Fruit fly (Drosophila melanogaster) whole organism, adult: ENCODE results near the gene mEFTs.

ENCODE experiments used
- CG11617 ChIP-seq: fragments of 200-800 bp; sonication (Bioruptor generic); optimal IDR thresholded peaks from 2 replicates; lab custom pipeline; 2017; ENCODE audit warnings: mild to moderate bottlenecking, missing biosample characterization, missing genetic modification reagents, missing genetic modification characterization
- CG12768 ChIP-seq: fragments of 200-800 bp; sonication (Bioruptor generic); optimal IDR thresholded peaks from 2 replicates; lab custom pipeline; 2017; ENCODE audit warnings: missing biosample characterization, missing genetic modification characterization, mild to moderate bottlenecking, moderate library complexity, missing genetic modification reagents
- CG14711 ChIP-seq: fragments of 200-800 bp; sonication (Bioruptor generic); optimal IDR thresholded peaks from 2 replicates; lab custom pipeline; 2018; ENCODE audit warnings: missing biosample characterization, mild to moderate bottlenecking, missing genetic modification characterization, moderate library complexity
- CG1620 ChIP-seq: fragments of 200-800 bp; sonication (Bioruptor generic); optimal IDR thresholded peaks from 2 replicates; lab custom pipeline; 2016; ENCODE audit warnings: missing biosample characterization, missing genetic modification characterization
- CG33017 ChIP-seq: fragments of 200-800 bp; sonication (Bioruptor generic); optimal IDR thresholded peaks from 2 replicates; lab custom pipeline; 2018; ENCODE audit warnings: missing biosample characterization, mild to moderate bottlenecking, missing genetic modification characterization, moderate library complexity
- CG5204 ChIP-seq: fragments of 200-800 bp; sonication (Bioruptor generic); optimal IDR thresholded peaks from 2 replicates; lab custom pipeline; 2016; ENCODE audit warnings: missing biosample characterization, missing genetic modification characterization
- CG7045 ChIP-seq: fragments of 200-800 bp; sonication (Bioruptor generic); optimal IDR thresholded peaks from 2 replicates; lab custom pipeline; 2017; ENCODE audit warnings: missing biosample characterization, mild to moderate bottlenecking, missing genetic modification characterization
- CG7101 ChIP-seq: fragments of 200-800 bp; sonication (Bioruptor generic); optimal IDR thresholded peaks from 2 replicates; lab custom pipeline; 2018; ENCODE audit warnings: missing biosample characterization, mild to moderate bottlenecking, missing genetic modification characterization, moderate library complexity
- Clk ChIP-seq: fragments of 200-800 bp; sonication (Bioruptor generic); optimal IDR thresholded peaks from 2 replicates; lab custom pipeline; 2017; ENCODE audit warnings: missing biosample characterization, missing genetic modification characterization
- Crg-1 ChIP-seq: fragments of 200-800 bp; sonication (Bioruptor generic); optimal IDR thresholded peaks from 2 replicates; lab custom pipeline; 2016; ENCODE audit warnings: missing biosample characterization, missing genetic modification characterization
- Hr96 ChIP-seq: fragments of 200-800 bp; sonication (Bioruptor generic); optimal IDR thresholded peaks from 2 replicates; lab custom pipeline; 2016; ENCODE audit warnings: missing biosample characterization, missing genetic modification characterization
- Mnt ChIP-seq: fragments of 200-800 bp; sonication (Bioruptor generic); optimal IDR thresholded peaks from 2 replicates; lab custom pipeline; 2016; ENCODE audit warnings: missing biosample characterization, mild to moderate bottlenecking, missing genetic modification characterization
- bab1 ChIP-seq: fragments of 200-800 bp; sonication (Bioruptor generic); optimal IDR thresholded peaks from 3 replicates; lab custom pipeline; 2019; ENCODE audit warnings: missing biosample characterization, mild to moderate bottlenecking, missing genetic modification characterization, moderate library complexity
- cic ChIP-seq: fragments of 200-800 bp; sonication (Bioruptor generic); optimal IDR thresholded peaks from 2 replicates; lab custom pipeline; 2017; ENCODE audit warnings: missing biosample characterization, mild to moderate bottlenecking, missing genetic modification characterization, moderate library complexity
- cnc ChIP-seq, 2 experiments: fragments of >200 bp; optimal IDR thresholded peaks; 2 replicates each; lab custom pipeline; 2017
- kay ChIP-seq: fragments of 200-800 bp; sonication (Bioruptor generic); peaks from one replicate; lab custom pipeline; 2016; ENCODE audit warnings: missing biosample characterization, missing genetic modification characterization, borderline replicate concordance
- ovo ChIP-seq: fragments of 200-800 bp; sonication (Bioruptor generic); optimal IDR thresholded peaks from 2 replicates; lab custom pipeline; 2016; ENCODE audit warnings: missing biosample characterization, missing genetic modification characterization
- pad ChIP-seq: fragments of 200-800 bp; sonication (Bioruptor generic); optimal IDR thresholded peaks from 3 replicates; lab custom pipeline; 2017; ENCODE audit warnings: missing biosample characterization, missing genetic modification characterization, mild to moderate bottlenecking, moderate library complexity, missing genetic modification reagents
- tj ChIP-seq: fragments of 200-800 bp; sonication (Bioruptor generic); optimal IDR thresholded peaks from 3 replicates; lab custom pipeline; 2017; ENCODE audit warnings: missing biosample characterization, mild to moderate bottlenecking, missing genetic modification characterization, moderate library complexity
- toe ChIP-seq: fragments of 200-800 bp; sonication (Bioruptor generic); optimal IDR thresholded peaks from 2 replicates; lab custom pipeline; 2016; ENCODE audit warnings: missing biosample characterization, missing genetic modification characterization

mEFTs gene

dm6 chr2L:17524449-17524848 lies 23.5 kb upstream of the mEFTs start, which contains the start of gene CG15143:
CG15143 (minus strand) TSS chr2L:17524549.
- TF ChIP-seq cic (no peak), pad (no peak), CG1620 (GFP tag; lab: Kevin White, UChicago) (no peak), tj (GFP tag; lab: Kevin White, UChicago) (no peak), CG14711 (tag; lab: Kevin White, UChicago) (no peak), CG11617 (GFP tag; lab: Kevin White, UChicago) (no peak), CG12768 (GFP tag; lab: Kevin White, UChicago) (no peak)

- TF ChIP-seq Hr96 (GFP tag; lab: Kevin White, UChicago): no peak
- TF ChIP-seq CG5204 (GFP tag; lab: Kevin White, UChicago): no peak
- TF ChIP-seq bab1 (GFP tag; lab: Kevin White, UChicago): no peak
- TF ChIP-seq cnc (optimal IDR thresholded peaks at IDR 0.05; lab: Kevin White, UChicago): no peak
- no peak for TF ChIP-seq CG7045 (GFP tag; lab: Kevin White, UChicago)
- TF ChIP-seq tj (GFP tag; lab: Kevin White, UChicago): no peak
These were observed 13.3 kb upstream of the mEFTs start for dm6 chr2L:17514090-17514715.

dm6 chr2L:17498721-17499120 lies 2.2 kb downstream of the mEFTs start, which contains the start of gene CG15142:
CG15142 (minus strand) TSS chr2L:17498821.
- TF ChIP-seq cic (no peak), CG7045 (GFP tag; lab: Kevin White, UChicago) (no peak), tj (GFP tag; lab: Kevin White, UChicago) (no peak), CG14711 (tag; lab: Kevin White, UChicago) (no peak), CG33017 (tag; lab: Kevin White, UChicago) (no peak), ovo (no peak), CG7101 (no peak), bab1 (GFP tag; lab: Kevin White, UChicago) (no peak)

- TF ChIP-seq tj (GFP tag; lab: Kevin White, UChicago): no peak
- no peak for TF ChIP-seq CG11617 (GFP tag; lab: Kevin White, UChicago)
- TF ChIP-seq Hr96 (GFP tag; lab: Kevin White, UChicago): no peak
- no peak for TF ChIP-seq pad
- TF ChIP-seq bab1 (GFP tag; lab: Kevin White, UChicago): no peak
- no peak for TF ChIP-seq CG1620 (GFP tag; lab: Kevin White, UChicago)
- no peak for TF ChIP-seq kay (GFP tag; lab: Kevin White, UChicago)
- TF ChIP-seq cic: no peak
- no peak for TF ChIP-seq Crg-1 (GFP tag; lab: Kevin White, UChicago)
- no peak for TF ChIP-seq CG12768 (GFP tag; lab: Kevin White, UChicago)
- no peak for TF ChIP-seq Mnt (GFP tag; lab: Kevin White, UChicago)
- no peak for TF ChIP-seq ovo
- no peak for TF ChIP-seq toe
- no peak for TF ChIP-seq cnc (optimal IDR thresholded peaks at IDR 0.05; lab: Kevin White, UChicago)
These were observed 3.8 kb downstream of the mEFTs start, which contains the start of gene qua for dm6 chr2L:17497108-17497507. qua (minus strand) TSS chr2L:17497208.

- TF ChIP-seq CG14711 (tag; lab: Kevin White, UChicago) (no peak), Hr96 (GFP tag; lab: Kevin White, UChicago) (no peak), pad (no peak), CG1620 (GFP tag; lab: Kevin White, UChicago) (no peak), CG11617 (GFP tag; lab: Kevin White, UChicago) (no peak), kay (GFP tag; lab: Kevin White, UChicago) (no peak), CG7101 (no peak), ovo (no peak), CG7045 (GFP tag; lab: Kevin White, UChicago) (no peak), toe (no peak), Crg-1 (GFP tag; lab: Kevin White, UChicago) (no peak), bab1 (GFP tag; lab: Kevin White, UChicago) (no peak), tj (GFP tag; lab: Kevin White, UChicago) (no peak)
These were observed 5.1 kb downstream of the mEFTs start for dm6 chr2L:17495759-17496158.

- TF ChIP-seq CG5204 (GFP tag; lab: Kevin White, UChicago): no peak
- TF ChIP-seq Clk (GFP tag; lab: Kevin White, UChicago): no peak
- TF ChIP-seq bab1 (GFP tag; lab: Kevin White, UChicago): no peak
- TF ChIP-seq Mnt (GFP tag; lab: Kevin White, UChicago): no peak
- TF ChIP-seq CG7101: no peak
- TF ChIP-seq tj (GFP tag; lab: Kevin White, UChicago): no peak
- no peak for TF ChIP-seq kay (GFP tag; lab: Kevin White, UChicago)
- TF ChIP-seq Hr96 (GFP tag; lab: Kevin White, UChicago): no peak
- TF ChIP-seq CG1620 (GFP tag; lab: Kevin White, UChicago): no peak
- no peak for TF ChIP-seq cnc (optimal IDR thresholded peaks at IDR 0.05; lab: Kevin White, UChicago)
- no peak for TF ChIP-seq Crg-1 (GFP tag; lab: Kevin White, UChicago)
- no peak for TF ChIP-seq CG33017 (tag; lab: Kevin White, UChicago)
- no peak for TF ChIP-seq toe
- TF ChIP-seq ovo: no peak
- TF ChIP-seq CG14711 (tag; lab: Kevin White, UChicago): no peak
- TF ChIP-seq CG12768 (GFP tag; lab: Kevin White, UChicago): no peak
- no peak for TF ChIP-seq cic
- no peak for TF ChIP-seq CG11617 (GFP tag; lab: Kevin White, UChicago)
These were observed 8.2 kb downstream of the mEFTs start for dm6 chr2L:17492680-17493079.
